Fruit fly (Drosophila melanogaster) whole organism, wandering third instar larva: ENCODE results near the gene Adar.
A peak's percentile ranks its signal among the peaks of the same experiment; 100 is the strongest.

ENCODE experiments used
- Abd-B ChIP-seq: fragments of >200 bp; optimal IDR thresholded peaks from 2 replicates; lab custom pipeline; 2017; ENCODE audit warnings: missing biosample characterization, missing genetic modification characterization
- CG32264 ChIP-seq: fragments of 200-800 bp; sonication (Bioruptor generic); optimal IDR thresholded peaks from 2 replicates; lab custom pipeline; 2016; ENCODE audit warnings: missing biosample characterization, missing genetic modification characterization
- CG9705 ChIP-seq: fragments of 200-800 bp; sonication (Bioruptor generic); optimal IDR thresholded peaks from 2 replicates; lab custom pipeline; 2018; ENCODE audit warnings: missing biosample characterization, mild to moderate bottlenecking, missing genetic modification characterization
- CrebA ChIP-seq: fragments of 200-800 bp; sonication (Bioruptor generic); optimal IDR thresholded peaks from 2 replicates; lab custom pipeline; 2016; ENCODE audit warnings: missing biosample characterization, mild to moderate bottlenecking, missing genetic modification characterization, borderline replicate concordance
- Dfd ChIP-seq: fragments of >200 bp; optimal IDR thresholded peaks from 2 replicates; lab custom pipeline; 2017; ENCODE audit warnings: missing biosample characterization, missing genetic modification characterization
- Dif ChIP-seq: fragments of 200-275, 200-300 bp; sonication (Bioruptor generic); optimal IDR thresholded peaks from 2 replicates; lab custom pipeline; 2018; ENCODE audit warnings: missing biosample characterization, missing genetic modification characterization; ENCODE audit not compliant: partially characterized antibody
- GATAd ChIP-seq: sonication (Bioruptor generic); optimal IDR thresholded peaks from 2 replicates; lab custom pipeline; 2016; ENCODE audit warnings: missing biosample characterization, missing genetic modification characterization
- HLH106 ChIP-seq: fragments of 200-800 bp; optimal IDR thresholded peaks from 3 replicates; lab custom pipeline; 2019; ENCODE audit warnings: missing biosample characterization, mild to moderate bottlenecking, missing genetic modification characterization, moderate library complexity
- Hnf4 ChIP-seq: fragments of 200-800 bp; sonication (Bioruptor generic); optimal IDR thresholded peaks from 2 replicates; lab custom pipeline; 2016; ENCODE audit warnings: missing biosample characterization, mild to moderate bottlenecking, missing genetic modification characterization
- Hr78 ChIP-seq: fragments of >200 bp; optimal IDR thresholded peaks from 2 replicates; lab custom pipeline; 2017; ENCODE audit warnings: missing biosample characterization, missing genetic modification characterization
- Hr83 ChIP-seq: fragments of 200-300 bp; sonication (Bioruptor generic); optimal IDR thresholded peaks from 2 replicates; lab custom pipeline; 2016; ENCODE audit warnings: missing biosample characterization, mild to moderate bottlenecking, missing genetic modification characterization, moderate library complexity; ENCODE audit not compliant: poor library complexity, severe bottlenecking
- Jra ChIP-seq: sonication (Bioruptor generic); optimal IDR thresholded peaks from 2 replicates; lab custom pipeline; 2016; ENCODE audit warnings: missing biosample characterization, missing genetic modification characterization
- Mio ChIP-seq: sonication (Bioruptor generic); optimal IDR thresholded peaks from 2 replicates; lab custom pipeline; 2016; ENCODE audit warnings: missing biosample characterization, missing genetic modification characterization
- Myc ChIP-seq: fragments of >200 bp; optimal IDR thresholded peaks from 2 replicates; lab custom pipeline; 2017
- N ChIP-seq: fragments of >200 bp; optimal IDR thresholded peaks from 2 replicates; lab custom pipeline; 2018; ENCODE audit warnings: missing biosample characterization, missing external identifiers, missing genetic modification characterization
- OdsH ChIP-seq: fragments of 200-800 bp; sonication (Bioruptor generic); optimal IDR thresholded peaks from 2 replicates; lab custom pipeline; 2016; ENCODE audit warnings: missing biosample characterization, mild to moderate bottlenecking, missing genetic modification characterization
- Rel ChIP-seq, 2 experiments: fragments of 200-800 bp; sonication (Bioruptor generic) in 1 of 2; optimal IDR thresholded peaks; 2 replicates in 1 of 2; 3 replicates in 1 of 2; lab custom pipeline; 2016 to 2019; ENCODE audit warnings: mild to moderate bottlenecking in 2 of 2, missing biosample characterization in 2 of 2, missing genetic modification characterization in 2 of 2, moderate library complexity in 1 of 2
- Sp1 ChIP-seq: fragments of 200-800 bp; sonication (Bioruptor generic); optimal IDR thresholded peaks from 3 replicates; lab custom pipeline; 2019; ENCODE audit warnings: missing biosample characterization, mild to moderate bottlenecking, missing genetic modification characterization, moderate library complexity
- Vsx2 ChIP-seq: fragments of 200-300, 225-300 bp; sonication (Bioruptor generic); optimal IDR thresholded peaks from 2 replicates; lab custom pipeline; 2018; ENCODE audit warnings: missing biosample characterization, missing genetic modification characterization; ENCODE audit not compliant: partially characterized antibody
- br ChIP-seq: fragments of 200-800 bp; sonication (Bioruptor generic); optimal IDR thresholded peaks from 2 replicates; lab custom pipeline; 2016; ENCODE audit warnings: missing biosample characterization, missing genetic modification characterization
- brk ChIP-seq: fragments of 200-800 bp; sonication (Bioruptor generic); optimal IDR thresholded peaks from 2 replicates; lab custom pipeline; 2016; ENCODE audit warnings: missing biosample characterization, mild to moderate bottlenecking, missing genetic modification characterization
- dl ChIP-seq, 2 experiments: fragments of 175-275, 200-275 bp in 1 of 2; fragments of 200-275 bp in 1 of 2; sonication (Bioruptor generic); optimal IDR thresholded peaks; lab custom pipeline; 2018; ENCODE audit warnings: mild to moderate bottlenecking in 2 of 2, missing biosample characterization in 2 of 2, missing genetic modification characterization in 2 of 2, moderate library complexity in 2 of 2; ENCODE audit not compliant: partially characterized antibody in 2 of 2, insufficient read depth in 1 of 2
- dmrt93B ChIP-seq: fragments of 200-800 bp; sonication (Bioruptor generic); optimal IDR thresholded peaks from 2 replicates; lab custom pipeline; 2018; ENCODE audit warnings: missing biosample characterization, mild to moderate bottlenecking, missing genetic modification characterization
- dsf ChIP-seq: sonication (Bioruptor generic); optimal IDR thresholded peaks from 2 replicates; lab custom pipeline; 2016; ENCODE audit warnings: missing biosample characterization, missing genetic modification characterization, borderline replicate concordance
- ey ChIP-seq: fragments of 200-800 bp; sonication (Bioruptor generic); optimal IDR thresholded peaks from 2 replicates; lab custom pipeline; 2016; ENCODE audit warnings: missing biosample characterization, missing genetic modification characterization
- foxo ChIP-seq, 2 experiments: fragments of 200-800 bp; sonication (Bioruptor generic); optimal IDR thresholded peaks; 2 replicates in 1 of 2; 3 replicates in 1 of 2; lab custom pipeline; 2016 to 2017; ENCODE audit warnings: missing biosample characterization in 2 of 2, missing genetic modification characterization in 2 of 2
- fru ChIP-seq: fragments of 200-800 bp; sonication (Bioruptor generic); optimal IDR thresholded peaks from 3 replicates; lab custom pipeline; 2016; ENCODE audit warnings: missing biosample characterization, mild to moderate bottlenecking, missing genetic modification characterization
- h ChIP-seq: fragments of 200-800 bp; sonication (Bioruptor generic); optimal IDR thresholded peaks from 3 replicates; lab custom pipeline; 2016; ENCODE audit warnings: missing biosample characterization, mild to moderate bottlenecking, missing genetic modification characterization
- jim ChIP-seq: fragments of 175-275, 200-325 bp; sonication (Bioruptor generic); optimal IDR thresholded peaks from 2 replicates; lab custom pipeline; 2016; ENCODE audit warnings: missing biosample characterization, mild to moderate bottlenecking, missing genetic modification characterization
- lola ChIP-seq: fragments of >200 bp; optimal IDR thresholded peaks from 2 replicates; lab custom pipeline; 2017; ENCODE audit warnings: missing biosample characterization, missing genetic modification characterization
- pan ChIP-seq: fragments of >200 bp; optimal IDR thresholded peaks from 2 replicates; lab custom pipeline; 2017
- psq ChIP-seq: fragments of 200-800 bp; sonication (Bioruptor generic); optimal IDR thresholded peaks from 3 replicates; lab custom pipeline; 2017; ENCODE audit warnings: missing biosample characterization, mild to moderate bottlenecking, missing genetic modification characterization, moderate library complexity
- rgr ChIP-seq: fragments of 200-800 bp; sonication (Bioruptor generic); optimal IDR thresholded peaks from 3 replicates; lab custom pipeline; 2016; ENCODE audit warnings: missing biosample characterization, mild to moderate bottlenecking, missing genetic modification characterization
- sage ChIP-seq: fragments of 200-800 bp; sonication (Bioruptor generic); optimal IDR thresholded peaks from 2 replicates; lab custom pipeline; 2016; ENCODE audit warnings: missing biosample characterization, mild to moderate bottlenecking, missing genetic modification characterization
- sv ChIP-seq: fragments of 200-800 bp; sonication (Bioruptor generic); optimal IDR thresholded peaks from 3 replicates; lab custom pipeline; 2016; ENCODE audit warnings: missing biosample characterization, missing genetic modification characterization
- tai ChIP-seq: sonication (Bioruptor generic); optimal IDR thresholded peaks from 2 replicates; lab custom pipeline; 2016; ENCODE audit warnings: missing biosample characterization, missing genetic modification characterization
- usp ChIP-seq: fragments of >200 bp; optimal IDR thresholded peaks from 2 replicates; lab custom pipeline; 2017; ENCODE audit warnings: missing biosample characterization, missing genetic modification characterization
- woc ChIP-seq: sonication (Bioruptor generic); optimal IDR thresholded peaks from 2 replicates; lab custom pipeline; 2016; ENCODE audit warnings: missing biosample characterization, mild to moderate bottlenecking, missing genetic modification characterization

The Adar gene

DNA sequence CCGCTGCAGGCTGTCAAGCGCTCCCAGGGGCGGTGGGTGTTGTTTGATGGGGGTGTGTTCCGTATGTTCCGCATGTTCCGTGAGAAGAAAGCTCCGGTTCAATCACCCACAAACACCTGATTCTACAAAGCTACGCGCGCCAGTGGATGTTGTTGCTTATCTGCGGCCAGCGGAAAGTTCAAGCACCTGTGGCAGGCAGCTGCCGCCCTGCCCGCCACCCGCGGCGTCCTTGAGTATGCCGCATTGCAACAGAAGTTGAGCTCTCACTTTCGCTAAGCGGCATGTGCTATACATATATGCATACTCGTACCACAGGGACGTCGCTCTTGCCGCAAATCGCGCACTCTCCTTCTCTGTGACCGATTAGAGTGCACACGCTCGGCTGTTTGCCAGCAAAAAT lies 54.6 kb downstream of the Adar start:
- TF ChIP-seq dmrt93B (peak; percentile 2), br (GFP tag; lab: Kevin White, UChicago) (peak; percentile 24), sage (GFP tag; lab: Kevin White, UChicago) (no peak), foxo (GFP tag; optimal IDR thresholded peaks at IDR 0.05; lab: Kevin White, UChicago) (peak in 1 of 2 experiments; percentile 24), psq (GFP tag; lab: Kevin White, UChicago) (no peak), rgr (GFP tag; lab: Kevin White, UChicago) (peak; percentile 21), h (GFP tag; lab: Kevin White, UChicago) (peak; percentile 79), fru (GFP tag; lab: Kevin White, UChicago) (peak; percentile 3), Hr83 (GFP tag; lab: Kevin White, UChicago) (peak; percentile 47), OdsH (no peak), HLH106 (tag; lab: Kevin White, UChicago) (peak; percentile 7)

DNA sequence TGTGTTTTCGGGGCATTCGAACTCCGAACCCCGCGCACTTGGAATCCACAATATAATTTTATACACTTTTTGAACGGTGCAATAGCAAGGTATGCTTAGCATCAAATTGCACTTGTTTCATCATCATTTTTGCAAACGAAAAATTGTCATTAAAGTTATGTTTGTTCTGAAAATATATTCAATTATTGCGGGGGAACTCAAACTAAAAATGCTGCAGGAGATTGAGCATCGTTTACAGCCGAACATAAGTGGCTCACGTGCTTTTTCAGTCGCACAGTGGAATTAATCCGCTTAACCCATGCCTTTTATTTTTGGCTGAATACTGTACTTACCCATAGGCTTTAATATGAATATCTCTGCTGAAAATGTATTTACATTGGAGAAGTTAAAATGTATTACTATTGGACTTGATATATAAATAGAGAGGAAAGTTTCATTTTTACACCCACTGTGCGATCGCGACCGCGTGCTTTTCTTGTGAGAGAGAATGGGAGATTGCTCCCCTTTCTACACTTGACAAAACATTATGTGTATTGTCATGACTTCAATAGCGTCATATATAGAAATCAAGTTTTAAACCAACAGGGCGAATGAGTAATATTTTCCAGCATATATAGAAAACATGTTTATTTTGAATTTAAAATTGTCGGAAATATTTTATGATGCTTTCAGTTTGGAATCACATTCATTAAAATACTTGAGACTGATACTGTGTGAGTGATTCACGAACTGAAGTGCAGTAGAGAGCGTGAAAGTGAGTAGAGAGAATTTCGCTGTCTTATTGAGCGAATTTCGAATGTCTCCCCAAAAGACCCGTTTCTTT lies 57.1 kb downstream of the Adar start:
- TF ChIP-seq Hr78 (GFP tag; lab: Kevin White, UChicago) (no peak), psq (GFP tag; lab: Kevin White, UChicago) (peak; percentile 92), Dfd (no peak), Hnf4 (GFP tag; lab: Kevin White, UChicago) (peak; percentile 98), HLH106 (tag; lab: Kevin White, UChicago) (peak; percentile 97), dsf (peak; percentile 81), tai (GFP tag; lab: Kevin White, UChicago) (peak; percentile 82), ey (GFP tag; lab: Kevin White, UChicago) (peak; percentile 96), Vsx2 (no peak), fru (GFP tag; lab: Kevin White, UChicago) (peak; percentile 98), sv (GFP tag; lab: Kevin White, UChicago) (peak; percentile 96), h (GFP tag; lab: Kevin White, UChicago) (peak; percentile 99), sage (GFP tag; lab: Kevin White, UChicago) (peak; percentile 97), usp (GFP tag; lab: Kevin White, UChicago) (no peak), lola (GFP tag; lab: Kevin White, UChicago) (no peak), Abd-B (GFP tag; lab: Kevin White, UChicago) (no peak), brk (peak; percentile 94), pan (lab: Kevin White, UChicago) (no peak), Rel (GFP tag; optimal IDR thresholded peaks at IDR 0.05; lab: Kevin White, UChicago) (peak; percentile 78), Rel (tag; optimal IDR thresholded peaks at IDR 0.05; lab: Kevin White, UChicago) (peak; percentile 82), CrebA (GFP tag; lab: Kevin White, UChicago) (peak; percentile 86), OdsH (peak; percentile 95), dl (GFP tag; optimal IDR thresholded peaks at IDR 0.05; lab: Kevin White, UChicago; ENCODE audit: insufficient read depth in 1 of 2, partially characterized antibody in 2 of 2) (peak in 1 of 2 experiments; percentile 23), Hr83 (GFP tag; lab: Kevin White, UChicago) (peak; percentile 89), foxo (GFP tag; optimal IDR thresholded peaks at IDR 0.05; lab: Kevin White, UChicago) (peak; percentile 91 to 98), rgr (GFP tag; lab: Kevin White, UChicago) (peak; percentile 98), woc (GFP tag; lab: Kevin White, UChicago) (peak; percentile 98), Dif (GFP tag; lab: Kevin White, UChicago) (no peak), N (no peak), Myc (lab: Kevin White, UChicago) (no peak), GATAd (peak; percentile 58), br (GFP tag; lab: Kevin White, UChicago) (peak; percentile 97), CG9705 (GFP tag; lab: Kevin White, UChicago) (peak; percentile 89), jim (no peak), Sp1 (peak; percentile 95), dmrt93B (peak; percentile 94), Mio (GFP tag; lab: Kevin White, UChicago) (peak; percentile 77), Jra (GFP tag; lab: Kevin White, UChicago) (peak; percentile 91), CG32264 (GFP tag; lab: Kevin White, UChicago) (peak; percentile 96)
